Worm (Caenorhabditis elegans) whole organism, L4/young adult: Measurements from ENCODE around the gene B0554.4.

Source experiments
- W03F9.2 ChIP-seq: fragments of 150-350 bp; optimal IDR thresholded peaks from 2 replicates; lab custom pipeline; 2014; ENCODE audit warnings: missing biosample characterization, missing genetic modification characterization
- dao-5 ChIP-seq: sonication (generic microtip); optimal IDR thresholded peaks from 2 replicates; lab custom pipeline; 2016; ENCODE audit warnings: missing genotype, missing genetic modification characterization, moderate library complexity, missing compliant biosample characterization
- him-1 ChIP-seq: sonication (generic microtip); optimal IDR thresholded peaks from 2 replicates; lab custom pipeline; 2016; ENCODE audit warnings: missing genotype, missing genetic modification reagents, missing genetic modification characterization, missing compliant biosample characterization

The B0554.4 gene

DNA sequence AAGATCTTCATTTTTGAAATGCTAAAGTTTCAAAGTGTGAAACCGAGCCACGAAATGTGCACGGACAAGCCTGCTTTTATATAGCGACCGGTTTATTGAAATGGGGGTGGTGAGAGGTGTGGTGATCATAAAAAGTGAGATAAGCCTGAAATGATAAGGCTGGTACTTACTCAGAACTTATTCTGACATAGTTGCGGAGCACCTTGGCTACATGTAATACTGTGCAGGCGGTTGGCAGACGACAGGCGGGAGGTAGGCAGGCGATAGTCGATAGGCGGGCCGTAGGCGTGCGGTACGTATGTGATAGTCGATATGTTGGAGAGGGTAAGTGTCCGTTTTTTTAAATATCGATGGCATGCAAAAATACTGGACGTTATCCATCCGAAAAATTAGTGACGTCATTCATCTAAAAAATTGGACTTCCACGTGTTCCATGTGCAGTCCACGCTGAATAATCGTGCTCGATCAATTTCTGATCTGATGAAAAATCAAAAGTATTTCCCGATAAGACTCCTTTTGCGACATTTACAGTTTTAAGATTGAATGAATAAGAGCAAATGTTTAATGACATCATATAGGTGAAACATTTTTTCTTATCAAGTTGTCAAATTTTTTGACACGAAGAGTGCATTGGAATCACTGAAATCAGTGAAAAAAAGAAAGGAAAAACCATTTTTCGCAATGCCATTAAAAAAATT is 11.1 kb upstream of the B0554.4 start, which contains the start of gene irg-8:
TSS of gene irg-8 (minus strand) at position 51 of the 698 bp plus-strand sequence.
- TF ChIP-seq W03F9.2 (no peak), him-1 (tag; lab: Kevin White, UChicago) (no peak), dao-5 (tag; lab: Kevin White, UChicago) (no peak)

DNA sequence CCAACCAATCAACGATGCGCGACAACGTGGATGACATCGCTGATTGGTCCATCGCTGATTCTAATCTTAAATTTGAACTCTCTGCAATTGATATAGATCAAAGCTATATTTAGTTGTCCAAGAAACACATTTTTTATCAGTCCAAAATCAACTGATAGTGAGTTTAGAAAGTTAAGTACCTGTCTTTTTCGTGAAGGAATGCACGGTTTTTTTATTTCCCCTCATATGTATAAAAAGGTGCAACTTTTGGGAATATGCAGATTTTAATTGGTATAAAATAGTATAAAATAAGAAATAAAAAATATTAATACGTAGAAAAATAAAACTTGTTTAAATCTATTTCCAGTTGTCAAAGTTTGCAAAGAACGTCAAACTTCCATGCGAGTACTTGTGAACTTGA is 10.5 kb upstream of the B0554.4 start, which contains the start of gene Y39D8A.1:
TSS of gene Y39D8A.1 (plus strand) at position 301 of the 400 bp plus-strand sequence.
- TF ChIP-seq W03F9.2 (no peak), dao-5 (tag; lab: Kevin White, UChicago) (no peak)

DNA sequence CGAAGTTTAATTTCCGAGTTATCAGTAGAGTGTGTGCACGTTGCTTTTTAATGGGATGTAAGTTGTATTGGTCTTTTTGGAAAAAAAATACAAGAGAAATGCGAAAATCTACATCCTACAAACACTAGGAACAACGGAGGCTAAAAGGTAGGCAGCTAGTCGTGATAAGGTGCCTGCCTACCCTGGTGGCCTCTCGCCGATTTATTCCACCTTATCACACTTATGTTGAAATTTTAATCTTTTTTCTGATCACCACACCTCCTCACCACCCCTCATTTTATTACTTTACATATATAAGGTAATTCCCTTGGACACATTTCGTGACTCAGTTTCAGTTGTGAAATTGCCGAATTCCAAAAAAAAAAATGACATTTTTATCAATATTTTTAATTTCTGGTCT is 6.8 kb upstream of the B0554.4 start, which contains the start of gene dod-20:
TSS of gene dod-20 (plus strand) at position 301 of the 400 bp plus-strand sequence.
- TF ChIP-seq dao-5 (tag; lab: Kevin White, UChicago) = no peak
- no peak for TF ChIP-seq him-1 (tag; lab: Kevin White, UChicago)
- TF ChIP-seq W03F9.2 = no peak

DNA sequence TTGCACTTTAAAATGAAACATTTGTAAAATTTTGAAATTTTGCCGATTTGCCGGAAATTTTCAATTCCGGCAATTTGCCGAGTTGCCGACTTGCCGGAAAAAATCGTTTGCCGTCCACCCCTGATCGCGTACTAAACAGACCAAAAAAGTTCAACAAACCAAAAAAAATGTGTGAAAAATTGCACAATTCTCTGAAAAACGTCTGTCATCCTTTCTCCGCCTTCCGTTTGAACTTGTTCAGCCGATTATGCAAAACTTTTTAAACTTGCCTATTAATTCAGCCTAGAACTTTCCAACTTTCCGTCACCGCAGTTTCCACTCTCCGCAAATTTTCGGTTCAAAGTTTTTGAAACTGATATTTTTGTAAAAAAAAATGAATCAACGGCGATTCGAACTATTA is 4.8 kb upstream of the B0554.4 start, which contains the start of gene B0554.5:
TSS of gene B0554.5 (plus strand) at position 301 of the 400 bp plus-strand sequence.
- no peak for TF ChIP-seq dao-5 (tag; lab: Kevin White, UChicago)
- no peak for TF ChIP-seq him-1 (tag; lab: Kevin White, UChicago)
- TF ChIP-seq W03F9.2 = no peak

DNA sequence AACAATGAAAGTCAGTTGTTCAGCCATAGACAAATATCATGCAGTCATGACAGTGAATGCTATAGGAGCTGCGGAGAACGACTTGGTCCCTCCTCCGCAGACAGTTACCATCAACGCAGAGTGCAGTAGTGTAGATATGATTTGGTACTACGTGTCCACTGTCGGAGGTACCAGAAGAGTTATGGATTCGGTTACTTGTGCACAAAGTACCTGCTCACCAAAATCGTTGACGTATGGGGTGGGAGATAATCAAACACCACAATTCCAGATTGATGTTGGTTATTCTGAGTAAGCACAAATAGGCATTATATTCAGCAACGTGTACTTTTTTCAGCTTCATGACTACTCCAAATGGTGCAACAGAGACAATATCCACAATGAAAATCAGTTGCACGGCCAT is 4.0 kb downstream of the B0554.4 start:
- TF ChIP-seq dao-5 (tag; lab: Kevin White, UChicago) (no peak), W03F9.2 (no peak), him-1 (tag; lab: Kevin White, UChicago) (no peak)

DNA sequence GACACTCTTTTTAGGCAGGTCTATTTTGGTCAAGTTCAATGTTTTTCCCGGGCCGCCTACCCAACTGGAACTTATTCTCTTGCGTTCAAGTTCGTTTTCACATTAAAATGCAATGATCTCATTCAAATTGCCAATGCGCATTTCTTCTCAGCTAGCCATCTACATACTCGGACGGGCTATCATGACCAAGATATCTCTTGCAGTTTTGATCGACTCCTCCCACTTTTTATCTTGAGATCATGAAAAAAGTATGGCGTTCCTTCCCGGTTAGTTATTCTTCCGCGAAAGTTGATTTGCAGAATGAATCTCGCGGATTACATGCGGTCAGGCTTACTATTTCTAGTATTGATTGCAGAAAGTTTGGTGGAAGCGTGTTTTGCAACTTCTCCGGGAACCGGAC is 5.0 kb downstream of the B0554.4 start, which contains the start of gene B0554.2:
TSS of gene B0554.2 (plus strand) at position 301 of the 400 bp plus-strand sequence.
- no peak for TF ChIP-seq W03F9.2
- no peak for TF ChIP-seq him-1 (tag; lab: Kevin White, UChicago)
- no peak for TF ChIP-seq dao-5 (tag; lab: Kevin White, UChicago)

DNA sequence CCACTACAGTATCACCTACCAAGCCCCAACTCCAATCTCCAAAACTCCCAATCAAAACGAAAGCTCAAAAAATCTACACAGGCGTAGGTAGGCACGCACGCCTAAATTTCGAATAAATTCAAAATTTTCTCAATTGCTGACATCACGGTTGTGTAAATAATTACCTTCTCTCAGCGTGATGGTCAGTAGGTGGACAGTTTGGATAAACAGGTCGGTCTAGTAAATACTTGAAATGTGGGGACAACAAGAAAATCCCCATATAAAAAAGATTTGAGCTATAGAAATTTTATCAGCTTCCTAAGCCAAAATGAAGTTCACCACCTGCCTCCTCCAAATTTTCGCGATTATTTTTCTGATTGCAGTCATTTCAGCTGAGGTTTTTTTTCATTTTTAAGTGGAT is 9.2 kb downstream of the B0554.4 start, which contains the start of gene B0554.1:
TSS of gene B0554.1 (plus strand) at position 301 of the 400 bp plus-strand sequence.
- TF ChIP-seq him-1 (tag; lab: Kevin White, UChicago) (no peak), dao-5 (tag; lab: Kevin White, UChicago) (no peak), W03F9.2 (no peak)

DNA sequence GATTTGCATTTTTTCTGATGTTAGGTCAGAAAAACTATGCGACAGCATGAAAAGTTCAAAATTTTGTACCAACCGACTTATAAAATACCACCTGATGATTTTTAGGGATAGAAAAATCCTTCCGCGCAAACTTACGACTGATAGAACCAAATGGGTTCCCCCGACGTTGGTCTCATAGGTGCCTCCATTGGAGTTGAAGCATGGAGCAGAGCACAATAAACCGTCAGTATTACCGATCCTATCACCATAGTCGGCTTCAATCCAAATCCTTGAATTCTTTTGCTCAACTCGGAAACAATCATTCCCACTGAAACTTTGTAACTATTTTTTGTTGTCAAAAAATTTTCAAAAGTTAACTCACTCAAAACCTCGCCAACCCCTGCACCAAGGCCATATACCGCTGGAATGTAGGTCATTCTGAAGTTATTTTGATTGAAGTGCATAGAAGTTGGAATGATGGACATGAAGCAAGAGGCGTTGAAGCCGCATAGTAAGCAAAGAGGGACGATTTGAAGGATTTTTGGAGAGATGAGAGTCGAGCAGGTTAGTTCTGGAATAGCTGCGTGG is 10.3 kb downstream of the B0554.4 start:
- TF ChIP-seq him-1 (tag; lab: Kevin White, UChicago) = no peak
- no peak for TF ChIP-seq dao-5 (tag; lab: Kevin White, UChicago)
- no peak for TF ChIP-seq W03F9.2

DNA sequence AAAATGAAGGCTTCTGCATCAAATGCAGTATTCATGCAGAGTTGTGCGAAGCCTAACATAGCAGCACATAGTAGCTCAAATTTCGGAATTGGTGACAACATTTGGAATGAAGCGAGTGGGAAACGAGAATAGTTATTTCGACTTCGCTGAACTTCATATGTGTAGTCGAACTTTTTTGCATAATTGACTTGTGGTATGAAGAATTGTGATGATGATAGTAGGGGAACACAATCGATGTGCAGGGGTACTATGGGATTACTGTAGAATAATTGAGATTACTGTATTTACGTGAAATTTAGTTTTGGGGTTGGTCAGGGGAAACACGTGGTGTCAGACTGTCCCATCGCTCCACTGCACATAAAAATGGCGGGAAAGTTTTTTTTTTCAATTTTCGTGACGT is 12.0 kb downstream of the B0554.4 start, which contains the start of gene B0554.7:
TSS of gene B0554.7 (minus strand) at position 101 of the 400 bp plus-strand sequence.
- no peak for TF ChIP-seq him-1 (tag; lab: Kevin White, UChicago)
- TF ChIP-seq W03F9.2 = no peak
- TF ChIP-seq dao-5 (tag; lab: Kevin White, UChicago) = no peak

DNA sequence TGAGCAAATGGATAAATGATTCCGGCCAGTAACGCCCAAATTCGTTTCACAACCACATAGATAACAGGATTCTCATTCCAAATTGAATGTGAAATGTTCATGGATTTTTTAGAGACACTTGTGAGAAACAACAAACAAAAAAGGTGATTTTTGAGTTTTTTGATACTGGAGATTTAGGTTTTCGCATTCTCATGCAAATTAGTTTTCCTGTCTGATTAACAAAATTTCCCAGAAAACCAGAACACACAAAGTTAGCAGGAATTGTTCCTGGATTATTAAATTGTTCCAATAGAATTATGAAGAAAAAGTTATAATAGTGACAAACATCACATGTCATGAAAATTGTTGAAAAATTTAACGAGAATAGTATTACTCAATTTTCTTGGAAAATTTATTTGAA is 14.2 kb downstream of the B0554.4 start, which contains the start of gene srh-33:
TSS of gene srh-33 (minus strand) at position 101 of the 400 bp plus-strand sequence.
- no peak for TF ChIP-seq dao-5 (tag; lab: Kevin White, UChicago)
- TF ChIP-seq him-1 (tag; lab: Kevin White, UChicago) = no peak
- TF ChIP-seq W03F9.2 = no peak

DNA sequence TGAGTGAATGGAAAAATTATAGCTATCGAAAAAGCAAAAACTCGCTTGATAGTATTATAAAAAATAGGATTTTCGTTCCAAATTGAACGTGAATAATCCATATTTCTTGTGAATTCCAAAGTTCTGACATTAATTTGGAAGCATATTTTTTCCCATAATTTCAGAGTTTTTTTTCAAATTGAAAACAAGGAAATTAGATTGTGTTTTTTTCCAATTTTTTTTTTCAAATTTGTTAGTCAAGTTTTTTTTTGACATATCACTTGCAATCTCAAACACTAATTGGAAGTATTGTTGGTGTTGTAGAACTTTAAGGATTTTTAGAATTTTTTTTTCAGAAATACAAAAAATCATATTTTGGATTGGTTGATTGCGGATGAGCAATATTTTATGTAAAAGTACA is 17.6 kb downstream of the B0554.4 start, which contains the start of gene srh-34:
TSS of gene srh-34 (minus strand) at position 101 of the 400 bp plus-strand sequence.
- TF ChIP-seq him-1 (tag; lab: Kevin White, UChicago) (no peak), W03F9.2 (no peak), dao-5 (tag; lab: Kevin White, UChicago) (no peak)

DNA sequence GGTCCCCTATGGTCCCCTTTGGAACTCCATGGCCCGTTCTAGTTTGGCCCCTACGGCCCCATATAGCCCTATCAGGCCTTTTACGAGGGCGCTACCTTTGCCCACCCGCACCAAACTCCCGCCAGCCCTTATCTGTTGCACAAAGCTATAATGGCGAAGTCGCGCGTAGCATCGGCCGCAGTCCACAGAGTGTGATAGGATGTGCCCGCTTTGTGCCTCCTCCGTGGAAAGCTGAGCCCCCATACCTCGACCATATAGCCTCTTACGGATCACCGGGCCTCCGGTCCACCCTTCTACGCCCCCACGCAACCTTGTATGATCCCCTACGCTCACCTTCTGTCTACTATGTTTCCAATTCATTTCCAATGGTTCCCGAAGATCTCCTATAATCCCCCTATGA is 18.0 kb downstream of the B0554.4 start:
- no peak for TF ChIP-seq him-1 (tag; lab: Kevin White, UChicago)
- TF ChIP-seq W03F9.2 = no peak
- TF ChIP-seq dao-5 (tag; lab: Kevin White, UChicago) = no peak

DNA sequence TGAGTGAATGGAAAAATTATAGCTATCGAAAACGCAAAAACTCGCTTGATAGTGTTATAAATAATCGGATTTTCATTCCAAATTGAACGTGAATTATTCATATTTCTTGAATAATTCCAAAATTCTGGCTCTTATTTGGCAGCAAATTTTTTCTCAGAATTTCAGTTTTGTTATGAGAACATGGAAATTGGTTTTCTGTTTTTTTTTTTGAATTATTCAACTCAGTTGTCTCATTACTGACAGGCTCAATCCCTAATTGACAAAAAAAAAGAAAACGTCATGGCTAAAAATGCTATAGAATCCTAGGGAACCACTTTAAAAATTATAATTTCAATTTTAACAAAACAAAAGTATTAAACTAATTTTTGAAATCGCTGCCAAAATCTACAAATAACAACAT is 20.2 kb downstream of the B0554.4 start, which contains the start of gene srh-35:
TSS of gene srh-35 (minus strand) at position 101 of the 400 bp plus-strand sequence.
- TF ChIP-seq W03F9.2 (no peak), dao-5 (tag; lab: Kevin White, UChicago) (no peak), him-1 (tag; lab: Kevin White, UChicago) (no peak)

DNA sequence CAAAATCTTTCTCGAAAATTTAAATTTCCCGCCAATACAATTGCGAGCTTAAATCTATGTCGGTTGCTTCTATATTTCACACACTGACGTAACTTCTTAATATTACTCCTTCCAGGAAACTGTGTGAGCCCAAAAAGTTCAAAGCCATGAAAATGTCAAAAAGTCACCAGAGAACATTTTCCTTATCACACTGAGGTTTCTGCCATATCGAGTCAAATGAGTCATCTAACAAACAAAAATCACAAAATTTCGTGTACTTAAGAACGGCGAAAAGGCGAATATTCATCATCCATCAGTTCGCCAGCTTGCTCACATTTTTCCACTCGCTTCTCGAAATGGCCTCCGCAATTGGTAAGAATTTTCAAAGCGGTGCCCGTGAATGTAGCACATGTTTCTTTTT is 20.7 kb downstream of the B0554.4 start, which contains the start of gene M02H5.8:
TSS of gene M02H5.8 (plus strand) at position 297 of the 400 bp plus-strand sequence.
- TF ChIP-seq dao-5 (tag; lab: Kevin White, UChicago) (no peak), W03F9.2 (no peak), him-1 (tag; lab: Kevin White, UChicago) (no peak)
